Worm (Caenorhabditis elegans): ENCODE results near the gene mpst-2.

DNA sequence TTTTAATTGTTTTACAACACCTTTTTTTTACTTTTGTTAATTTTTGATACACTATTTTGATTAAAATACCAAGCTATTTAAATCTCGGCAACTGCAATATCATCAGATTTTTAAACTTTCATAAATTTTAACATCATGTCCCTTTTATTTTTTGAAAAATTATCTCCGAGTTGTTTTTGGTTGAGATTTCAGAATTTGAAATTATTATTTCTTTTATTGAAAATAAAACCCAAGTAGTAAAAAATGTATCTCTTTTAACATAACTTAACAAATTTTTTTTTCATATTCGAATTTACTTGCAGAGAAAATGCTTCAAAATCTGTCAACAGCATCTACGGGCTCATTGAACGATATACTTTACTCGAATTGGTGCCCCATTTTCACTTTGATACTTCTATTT lies 22.3 kb upstream of the mpst-2 start, which contains the start of gene H12D21.11:
- TF ChIP-seq him-1 (tag; optimal IDR thresholded peaks at IDR 0.05) (no peak), dao-5 (tag; optimal IDR thresholded peaks at IDR 0.05) (no peak)
